Fruit fly (Drosophila melanogaster) whole organism, embryonic: Measurements from ENCODE around the gene HipHop.

Source experiments
- Awh ChIP-seq: fragments of 200-800 bp; sonication (Bioruptor generic); IDR thresholded peaks from 2 replicates; pipeline ENCODE4, ENCODE4 v1.3.6; 2022; ENCODE audit warnings: missing biosample characterization, missing genetic modification characterization
- CG10209 ChIP-seq: fragments of 200-800 bp; sonication (Bioruptor generic); optimal IDR thresholded peaks from 3 replicates; lab custom pipeline; 2017; ENCODE audit warnings: missing biosample characterization, mild to moderate bottlenecking, missing genetic modification characterization, missing genetic modification reagents
- CG10654 ChIP-seq: fragments of 200-800 bp; sonication (Bioruptor generic); optimal IDR thresholded peaks from 2 replicates; lab custom pipeline; 2016; ENCODE audit warnings: missing biosample characterization, missing genetic modification characterization
- CG11398 ChIP-seq: fragments of 200-800 bp; sonication (Bioruptor generic); optimal IDR thresholded peaks from 2 replicates; lab custom pipeline; 2016; ENCODE audit warnings: missing biosample characterization, missing genetic modification characterization
- CG11504 ChIP-seq: fragments of 200-800 bp; sonication (Bioruptor generic); optimal IDR thresholded peaks from 3 replicates; lab custom pipeline; 2019; ENCODE audit warnings: missing biosample characterization, mild to moderate bottlenecking, missing genetic modification characterization, moderate library complexity
- CG12942 ChIP-seq: fragments of 200-800 bp; sonication (Bioruptor generic); optimal IDR thresholded peaks from 3 replicates; lab custom pipeline; 2016; ENCODE audit warnings: missing biosample characterization, missing genetic modification characterization
- CG13287 ChIP-seq: fragments of 200-800 bp; sonication (Bioruptor generic); IDR thresholded peaks from 2 replicates; pipeline ENCODE4 v1.3.6; 2022; ENCODE audit warnings: missing biosample characterization, missing genetic modification characterization; ENCODE audit not compliant: partially characterized antibody
- CG30431 ChIP-seq: fragments of 200-800 bp; sonication (Bioruptor generic); optimal IDR thresholded peaks from 2 replicates; lab custom pipeline; 2017; ENCODE audit warnings: missing biosample characterization, missing genetic modification characterization
- CG31388 ChIP-seq: fragments of 200-800 bp; sonication (Bioruptor generic); optimal IDR thresholded peaks from 2 replicates; lab custom pipeline; 2016; ENCODE audit warnings: missing biosample characterization, missing genetic modification characterization
- CG31441 ChIP-seq: fragments of 200-800 bp; sonication (Bioruptor generic); IDR thresholded peaks from 2 replicates; pipeline ENCODE4 v1.3.6; 2022; ENCODE audit warnings: missing biosample characterization, missing genetic modification characterization
- CG32772 ChIP-seq: fragments of 200-800 bp; sonication (Bioruptor generic); IDR thresholded peaks from 2 replicates; pipeline ENCODE4 v1.3.6; 2022; ENCODE audit warnings: missing biosample characterization, missing genetic modification characterization
- CG34422 ChIP-seq: fragments of 200-800 bp; sonication (Bioruptor generic); IDR thresholded peaks from 3 replicates; pipeline ENCODE4 v1.3.6; 2022; ENCODE audit warnings: missing biosample characterization, missing genetic modification characterization
- CG3726 ChIP-seq: fragments of 200-800 bp; sonication (Bioruptor generic); IDR thresholded peaks from 3 replicates; pipeline ENCODE4, ENCODE4 v1.3.6; 2022; ENCODE audit warnings: missing biosample characterization, missing genetic modification characterization
- CG4282 ChIP-seq: fragments of 200-800 bp; sonication (Bioruptor generic); optimal IDR thresholded peaks from 2 replicates; lab custom pipeline; 2016; ENCODE audit warnings: missing biosample characterization, missing genetic modification characterization
- CG4854 ChIP-seq: fragments of 200-800 bp; sonication (Bioruptor generic); optimal IDR thresholded peaks from 2 replicates; lab custom pipeline; 2016; ENCODE audit warnings: missing biosample characterization, missing genetic modification characterization, inconsistent platforms
- CG6272 ChIP-seq: fragments of 200-800 bp; sonication (Bioruptor generic); IDR thresholded peaks from 2 replicates; pipeline ENCODE4 v1.3.6; 2022; ENCODE audit warnings: missing biosample characterization, missing genetic modification characterization
- CG6765 ChIP-seq: fragments of 200-800 bp; sonication (Bioruptor generic); optimal IDR thresholded peaks from 3 replicates; lab custom pipeline; 2017; ENCODE audit warnings: missing biosample characterization, mild to moderate bottlenecking, missing genetic modification characterization
- CG7271 ChIP-seq: fragments of 200-800 bp; sonication (Bioruptor generic); optimal IDR thresholded peaks from 2 replicates; lab custom pipeline; 2018; ENCODE audit warnings: missing biosample characterization, mild to moderate bottlenecking, missing genetic modification characterization, moderate library complexity
- CG7786 ChIP-seq: fragments of 200-800 bp; sonication (Bioruptor generic); optimal IDR thresholded peaks from 2 replicates; lab custom pipeline; 2016; ENCODE audit warnings: missing biosample characterization, missing genetic modification characterization
- CG9727 ChIP-seq: fragments of 200-800 bp; sonication (Bioruptor generic); optimal IDR thresholded peaks from 3 replicates; lab custom pipeline; 2017; ENCODE audit warnings: missing biosample characterization, mild to moderate bottlenecking, missing genetic modification characterization
- CG9817 ChIP-seq: fragments of 200-800 bp; sonication (Bioruptor generic); optimal IDR thresholded peaks from 2 replicates; lab custom pipeline; 2018; ENCODE audit warnings: missing biosample characterization, mild to moderate bottlenecking, missing genetic modification characterization, moderate library complexity
- CTCF ChIP-seq: fragments of 200-800 bp; sonication (Bioruptor generic); optimal IDR thresholded peaks from 2 replicates; lab custom pipeline; 2017; ENCODE audit warnings: missing biosample characterization, mild to moderate bottlenecking, missing genetic modification characterization, moderate library complexity
- Chrac-16 ChIP-seq: fragments of 200-800 bp; sonication (Bioruptor generic); optimal IDR thresholded peaks from 3 replicates; lab custom pipeline; 2016; ENCODE audit warnings: missing biosample characterization, missing genetic modification characterization
- Gug ChIP-seq: fragments of 200-800 bp; sonication (Bioruptor generic); IDR thresholded peaks from 4 replicates; pipeline ENCODE4 v1.3.6; 2022; ENCODE audit warnings: missing biosample characterization, missing genetic modification characterization
- Kr ChIP-seq: fragments of 200-800 bp; sonication (Bioruptor generic); optimal IDR thresholded peaks from 2 replicates; lab custom pipeline; 2017; ENCODE audit warnings: missing biosample characterization, mild to moderate bottlenecking, missing genetic modification characterization
- Lpt ChIP-seq: fragments of >200 bp; optimal IDR thresholded peaks from 2 replicates; lab custom pipeline; 2018; ENCODE audit warnings: missing biosample characterization, missing genetic modification characterization
- MTF-1 ChIP-seq: fragments of 200-800 bp; sonication (Bioruptor generic); optimal IDR thresholded peaks from 2 replicates; lab custom pipeline; 2018; ENCODE audit warnings: missing biosample characterization, mild to moderate bottlenecking, missing genetic modification characterization, borderline replicate concordance
- Sox100B ChIP-seq: fragments of 200-800 bp; sonication (Bioruptor generic); optimal IDR thresholded peaks from 3 replicates; lab custom pipeline; 2018; ENCODE audit warnings: missing biosample characterization, mild to moderate bottlenecking, missing genetic modification characterization
- YL-1 ChIP-seq: fragments of 200-800 bp; sonication (Bioruptor generic); optimal IDR thresholded peaks from 3 replicates; lab custom pipeline; 2017; ENCODE audit warnings: missing biosample characterization, mild to moderate bottlenecking, missing genetic modification characterization
- ap ChIP-seq: fragments of 200-800 bp; sonication (Bioruptor generic); IDR thresholded peaks from 2 replicates; pipeline ENCODE4 v1.3.6; 2022; ENCODE audit warnings: missing biosample characterization, missing genetic modification characterization
- br ChIP-seq: fragments of >200 bp; optimal IDR thresholded peaks from 2 replicates; lab custom pipeline; 2017
- cato ChIP-seq: fragments of 200-800 bp; sonication (Bioruptor generic); optimal IDR thresholded peaks from 2 replicates; lab custom pipeline; 2016; ENCODE audit warnings: missing biosample characterization, missing genetic modification characterization, borderline replicate concordance
- chinmo ChIP-seq: fragments of 200-800 bp; sonication (Bioruptor generic); IDR thresholded peaks from 4 replicates; pipeline ENCODE4 v1.3.6; 2022; ENCODE audit warnings: missing biosample characterization, missing genetic modification characterization; ENCODE audit not compliant: partially characterized antibody
- ci ChIP-seq: fragments of 200-800 bp; sonication (Bioruptor generic); IDR thresholded peaks from 3 replicates; pipeline ENCODE4 v1.3.6; 2022; ENCODE audit warnings: missing biosample characterization, missing genetic modification characterization
- crc ChIP-seq: fragments of 200-800 bp; sonication (Bioruptor generic); optimal IDR thresholded peaks from 2 replicates; lab custom pipeline; 2016; ENCODE audit warnings: missing biosample characterization, missing genetic modification characterization
- esg ChIP-seq: fragments of 200-800 bp; sonication (Bioruptor generic); conservative IDR thresholded peaks from 2 replicates; pipeline ENCODE4 v1.3.6; 2022; ENCODE audit warnings: missing biosample characterization, missing genetic modification characterization
- exex ChIP-seq: fragments of 200-800 bp; sonication (Bioruptor generic); optimal IDR thresholded peaks from 4 replicates; lab custom pipeline; 2018; ENCODE audit warnings: missing biosample characterization, mild to moderate bottlenecking, missing genetic modification characterization, moderate library complexity
- ftz-f1 ChIP-seq: fragments of 200-800 bp; sonication (Bioruptor generic); optimal IDR thresholded peaks from 2 replicates; lab custom pipeline; 2016; ENCODE audit warnings: missing biosample characterization, missing genetic modification characterization
- grn ChIP-seq: fragments of 200-800 bp; sonication (Bioruptor generic); optimal IDR thresholded peaks from 3 replicates; lab custom pipeline; 2017; ENCODE audit warnings: missing biosample characterization, missing genetic modification characterization
- gsb-n ChIP-seq: fragments of 200-800 bp; sonication (Bioruptor generic); optimal IDR thresholded peaks from 3 replicates; lab custom pipeline; 2018; ENCODE audit warnings: missing biosample characterization, mild to moderate bottlenecking, missing genetic modification characterization
- inv ChIP-seq: fragments of 200-800 bp; sonication (Bioruptor generic); IDR thresholded peaks from 2 replicates; pipeline ENCODE4 v1.3.6; 2022; ENCODE audit warnings: missing biosample characterization, missing genetic modification characterization; ENCODE audit not compliant: partially characterized antibody
- pita ChIP-seq: fragments of 200-800 bp; sonication (Bioruptor generic); optimal IDR thresholded peaks from 2 replicates; lab custom pipeline; 2017; ENCODE audit warnings: missing biosample characterization, mild to moderate bottlenecking, missing genetic modification characterization
- pzg ChIP-seq: fragments of 200-800 bp; sonication (Bioruptor generic); optimal IDR thresholded peaks from 3 replicates; lab custom pipeline; 2018; ENCODE audit warnings: missing biosample characterization, mild to moderate bottlenecking, missing genetic modification characterization, moderate library complexity
- rib ChIP-seq: fragments of 200-800 bp; sonication (Bioruptor generic); IDR thresholded peaks from 2 replicates; pipeline ENCODE4 v1.3.6; 2022; ENCODE audit warnings: missing biosample characterization, missing genetic modification characterization
- run ChIP-seq: fragments of 200-800 bp; sonication (Bioruptor generic); optimal IDR thresholded peaks from 3 replicates; lab custom pipeline; 2018; ENCODE audit warnings: missing biosample characterization, mild to moderate bottlenecking, missing genetic modification characterization
- sima ChIP-seq: fragments of 200-800 bp; sonication (Bioruptor generic); optimal IDR thresholded peaks from 2 replicates; lab custom pipeline; 2016; ENCODE audit warnings: missing biosample characterization, missing genetic modification characterization
- ssp ChIP-seq: fragments of 200-800 bp; sonication (Bioruptor generic); IDR thresholded peaks from 2 replicates; pipeline ENCODE4 v1.3.6; 2022; ENCODE audit warnings: missing biosample characterization, missing genetic modification characterization
- stwl ChIP-seq: fragments of 200-800 bp; sonication (Bioruptor generic); optimal IDR thresholded peaks from 3 replicates; lab custom pipeline; 2018; ENCODE audit warnings: missing biosample characterization, mild to moderate bottlenecking, missing genetic modification characterization, moderate library complexity
- tgo ChIP-seq: fragments of 200-800 bp; sonication (Bioruptor generic); IDR thresholded peaks from 3 replicates; pipeline ENCODE4 v1.3.6; 2022; ENCODE audit warnings: missing biosample characterization, missing genetic modification characterization
- trh ChIP-seq: fragments of 200-800 bp; sonication (Bioruptor generic); optimal IDR thresholded peaks from 2 replicates; lab custom pipeline; 2016; ENCODE audit warnings: missing biosample characterization, missing genetic modification characterization
- wdn ChIP-seq: fragments of 200-800 bp; sonication (Bioruptor generic); IDR thresholded peaks from 2 replicates; pipeline ENCODE4 v1.3.6; 2022; ENCODE audit warnings: missing biosample characterization, missing genetic modification characterization
- yki ChIP-seq: fragments of >200 bp; optimal IDR thresholded peaks from 3 replicates; lab custom pipeline; 2018
- z ChIP-seq: fragments of 200-800 bp; sonication (Bioruptor generic); IDR thresholded peaks from 3 replicates; pipeline ENCODE4 v1.3.6; 2022; ENCODE audit warnings: missing biosample characterization, missing genetic modification characterization

The HipHop gene

dm6 chr3L:18867521-18867920, 46.5 kb downstream of the HipHop start, which contains the start of gene Dysb (continued):
- TF ChIP-seq grn (GFP tag; lab: Kevin White, UChicago) (peak; percentile 4), CG6272 (peak; percentile 64; the same call in 1 of the 2 replicates), crc (GFP tag; lab: Kevin White, UChicago) (peak; percentile 42), ssp (GFP tag; lab: Robert Waterston, UW) (no peak; the same call in none of the 2 replicates), CG10654 (GFP tag; lab: Kevin White, UChicago) (peak; percentile 71), CG9817 (tag; lab: Kevin White, UChicago) (peak; percentile 79), Chrac-16 (peak; percentile 85), esg (GFP tag; lab: Robert Waterston, UW) (peak; percentile 84), CG13287 (GFP tag; lab: Robert Waterston, UW) (peak; percentile 63), CG11504 (peak; percentile 90), run (peak; percentile 76), CG7271 (tag; lab: Kevin White, UChicago) (peak; percentile 47), br (lab: Kevin White, UChicago) (no peak), CG32772 (GFP tag; lab: Robert Waterston, UW) (peak; percentile 86), gsb-n (peak; percentile 88), CG11398 (GFP tag; lab: Kevin White, UChicago) (peak; percentile 58), yki (lab: Kevin White, UChicago) (no peak), YL-1 (GFP tag; lab: Kevin White, UChicago) (peak; percentile 66), sima (no peak), tgo (GFP tag; lab: Robert Waterston, UW) (peak; percentile 91), Lpt (GFP tag; lab: Kevin White, UChicago) (no peak), ap (GFP tag; lab: Robert Waterston, UW) (peak; percentile 82), CG4854 (GFP tag; lab: Kevin White, UChicago) (peak; percentile 17), CG4282 (GFP tag; lab: Kevin White, UChicago) (no peak), CG31441 (peak; percentile 94), wdn (GFP tag; lab: Robert Waterston, UW) (peak; percentile 79), z (GFP tag; lab: Robert Waterston, UW) (peak; percentile 70; the same call in 1 of the 3 replicates), CG10209 (GFP tag; lab: Kevin White, UChicago) (peak; percentile 88), MTF-1 (GFP tag; lab: Kevin White, UChicago) (peak; percentile 84), pita (GFP tag; lab: Kevin White, UChicago) (no peak), chinmo (no peak), pzg (GFP tag; lab: Kevin White, UChicago) (no peak), exex (peak; percentile 57), CG6765 (GFP tag; lab: Kevin White, UChicago) (peak; percentile 79), CG31388 (GFP tag; lab: Kevin White, UChicago) (peak; percentile 15), CTCF (GFP tag; lab: Kevin White, UChicago) (peak; percentile 22), ci (GFP tag; lab: Robert Waterston, UW) (peak; percentile 95), ftz-f1 (GFP tag; lab: Kevin White, UChicago) (peak; percentile 49), Kr (no peak), inv (no peak), Gug (peak; percentile 90), CG3726 (GFP tag; lab: Robert Waterston, UW) (no peak), Sox100B (GFP tag; lab: Kevin White, UChicago) (peak; percentile 85), CG9727 (peak; percentile 88), rib (GFP tag; lab: Robert Waterston, UW) (peak; percentile 81), CG30431 (GFP tag; lab: Kevin White, UChicago) (peak; percentile 59), Awh (peak; percentile 93; the same call in 1 of the 2 replicates), CG12942 (GFP tag; lab: Kevin White, UChicago) (peak; percentile 73), CG7786 (GFP tag; lab: Kevin White, UChicago) (peak; percentile 50), trh (GFP tag; lab: Kevin White, UChicago) (peak; percentile 17), CG34422 (GFP tag; lab: Robert Waterston, UW) (peak; percentile 89), cato (GFP tag; lab: Kevin White, UChicago) (peak; percentile 54), stwl (tag; lab: Kevin White, UChicago) (peak; percentile 37)
